Worm (Caenorhabditis elegans): ENCODE results near the gene grd-13.
A peak's percentile ranks its signal among the peaks of the same experiment; 100 is the strongest.

DNA sequence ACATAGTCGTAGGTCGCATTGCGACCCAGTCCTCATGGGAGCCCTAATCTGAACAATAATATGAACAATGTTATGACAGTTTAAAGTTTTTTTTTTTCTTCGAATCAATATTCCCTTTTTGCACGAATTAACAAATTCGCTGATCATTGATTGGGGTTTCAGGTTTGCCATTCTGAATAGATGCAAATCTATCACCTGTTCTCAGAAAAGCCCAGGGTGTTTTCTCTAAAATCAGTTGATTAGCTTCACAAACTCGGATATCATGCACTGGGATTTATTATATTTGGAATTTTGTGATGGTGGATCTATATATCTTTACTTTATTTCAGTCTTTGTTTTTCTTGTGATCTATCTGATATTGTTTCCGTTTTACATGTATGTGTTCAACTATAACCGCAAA, 15.2 kb downstream of the grd-13 start, which contains the start of gene srz-23:
- no peak for TF ChIP-seq lin-35 (GFP tag; optimal IDR thresholded peaks at IDR 0.05)
- no peak for TF ChIP-seq unc-130 (tag; optimal IDR thresholded peaks at IDR 0.05)
- TF ChIP-seq mdl-1 (tag; optimal IDR thresholded peaks at IDR 0.05), result no peak
- no peak for TF ChIP-seq egl-27 (tag; optimal IDR thresholded peaks at IDR 0.05)
- no peak for TF ChIP-seq ceh-63 (GFP tag; optimal IDR thresholded peaks at IDR 0.05)
- TF ChIP-seq ztf-11 (tag; optimal IDR thresholded peaks at IDR 0.05), result no peak
- no peak for TF ChIP-seq lsy-2 (tag; optimal IDR thresholded peaks at IDR 0.05)
- no peak for TF ChIP-seq lin-13 (GFP tag; optimal IDR thresholded peaks at IDR 0.05)
- no peak for TF ChIP-seq nhr-237 (tag; optimal IDR thresholded peaks at IDR 0.05)
- TF ChIP-seq ztf-4 (tag; optimal IDR thresholded peaks at IDR 0.05), result no peak
- peak; percentile 93 for TF ChIP-seq hlh-4 (tag; optimal IDR thresholded peaks at IDR 0.05)
- no peak for TF ChIP-seq zag-1 (tag; optimal IDR thresholded peaks at IDR 0.05)
- no peak for TF ChIP-seq ceh-90 (tag; optimal IDR thresholded peaks at IDR 0.05)

Data from whole organism, L1 larva.